Fruit fly (Drosophila melanogaster) whole organism, embryonic: ENCODE measurements around the gene ATP7.

Experiments
- Asciz ChIP-seq: fragments of 200-800 bp; sonication (Bioruptor generic); optimal IDR thresholded peaks from 2 replicates; lab custom pipeline; 2017; ENCODE audit warnings: missing biosample characterization, mild to moderate bottlenecking, missing genetic modification characterization, missing genetic modification reagents
- CG10543 ChIP-seq: fragments of 200-800 bp; sonication (Bioruptor generic); optimal IDR thresholded peaks from 3 replicates; lab custom pipeline; 2017; ENCODE audit warnings: missing biosample characterization, mild to moderate bottlenecking, missing genetic modification characterization, moderate library complexity
- CG10565 ChIP-seq: fragments of 200-800 bp; sonication (Bioruptor generic); optimal IDR thresholded peaks from 3 replicates; lab custom pipeline; 2016; ENCODE audit warnings: missing biosample characterization, mild to moderate bottlenecking, missing genetic modification characterization
- CG10654 ChIP-seq: fragments of 200-800 bp; sonication (Bioruptor generic); optimal IDR thresholded peaks from 2 replicates; lab custom pipeline; 2016; ENCODE audit warnings: missing biosample characterization, missing genetic modification characterization
- CG12104 ChIP-seq: fragments of 200-800 bp; sonication (Bioruptor generic); optimal IDR thresholded peaks from 3 replicates; lab custom pipeline; 2016; ENCODE audit warnings: missing biosample characterization, missing genetic modification characterization
- CG12744 ChIP-seq: fragments of 200-800 bp; sonication (Bioruptor generic); optimal IDR thresholded peaks from 2 replicates; lab custom pipeline; 2016; ENCODE audit warnings: missing biosample characterization, missing genetic modification characterization
- CG13123 ChIP-seq: fragments of 200-800 bp; sonication (Bioruptor generic); optimal IDR thresholded peaks from 2 replicates; lab custom pipeline; 2016; ENCODE audit warnings: missing biosample characterization, missing genetic modification characterization
- CG13424 ChIP-seq: fragments of 200-800 bp; sonication (Bioruptor generic); optimal IDR thresholded peaks from 2 replicates; lab custom pipeline; 2019; ENCODE audit warnings: missing biosample characterization, mild to moderate bottlenecking, missing genetic modification characterization, moderate library complexity
- CG13894 ChIP-seq: fragments of 200-800 bp; sonication (Bioruptor generic); optimal IDR thresholded peaks from 3 replicates; lab custom pipeline; 2018; ENCODE audit warnings: missing biosample characterization, mild to moderate bottlenecking, missing genetic modification characterization, moderate library complexity
- CG14860 ChIP-seq: fragments of 200-800 bp; sonication (Bioruptor generic); IDR thresholded peaks from 3 replicates; pipeline ENCODE4 v1.3.6; 2022; ENCODE audit warnings: missing biosample characterization, missing genetic modification characterization; ENCODE audit not compliant: partially characterized antibody
- CG1602 ChIP-seq: fragments of 200-800 bp; sonication (Bioruptor generic); optimal IDR thresholded peaks from 3 replicates; lab custom pipeline; 2016; ENCODE audit warnings: missing biosample characterization, missing genetic modification characterization
- CG16779 ChIP-seq: fragments of 200-800 bp; sonication (Bioruptor generic); IDR thresholded peaks from 2 replicates; pipeline ENCODE4 v1.3.6; 2022; ENCODE audit warnings: missing biosample characterization, missing genetic modification characterization
- CG18262 ChIP-seq: fragments of 200-800 bp; optimal IDR thresholded peaks from 3 replicates; lab custom pipeline; 2019; ENCODE audit warnings: missing biosample characterization, mild to moderate bottlenecking, missing genetic modification characterization, moderate library complexity
- CG2116 ChIP-seq: fragments of 200-800 bp; sonication (Bioruptor generic); optimal IDR thresholded peaks from 3 replicates; lab custom pipeline; 2018; ENCODE audit warnings: missing biosample characterization, mild to moderate bottlenecking, missing genetic modification characterization
- CG2712 ChIP-seq: fragments of 200-800 bp; optimal IDR thresholded peaks from 3 replicates; lab custom pipeline; 2019; ENCODE audit warnings: missing biosample characterization, mild to moderate bottlenecking, missing genetic modification characterization, moderate library complexity
- CG30020 ChIP-seq: fragments of 200-800 bp; optimal IDR thresholded peaks from 2 replicates; lab custom pipeline; 2019; ENCODE audit warnings: missing biosample characterization, mild to moderate bottlenecking, missing genetic modification characterization, moderate library complexity
- CG31441 ChIP-seq: fragments of 200-800 bp; sonication (Bioruptor generic); IDR thresholded peaks from 2 replicates; pipeline ENCODE4 v1.3.6; 2022; ENCODE audit warnings: missing biosample characterization, missing genetic modification characterization
- CG32767 ChIP-seq: fragments of 200-800 bp; sonication (Bioruptor generic); IDR thresholded peaks from 2 replicates; pipeline ENCODE4 v1.3.6; 2022; ENCODE audit warnings: missing biosample characterization, missing genetic modification characterization
- CG3847 ChIP-seq: fragments of 200-800 bp; sonication (Bioruptor generic); IDR thresholded peaks from 2 replicates; pipeline ENCODE4 v1.3.6; 2022; ENCODE audit warnings: missing biosample characterization, missing genetic modification characterization
- CG4424 ChIP-seq: fragments of 200-800 bp; sonication (Bioruptor generic); optimal IDR thresholded peaks from 3 replicates; lab custom pipeline; 2016; ENCODE audit warnings: missing biosample characterization, missing genetic modification characterization
- CG8089 ChIP-seq: fragments of 200-800 bp; sonication (Bioruptor generic); optimal IDR thresholded peaks from 3 replicates; lab custom pipeline; 2016; ENCODE audit warnings: missing biosample characterization, missing genetic modification characterization
- CG8944 ChIP-seq: fragments of 200-800 bp; sonication (Bioruptor generic); optimal IDR thresholded peaks from 3 replicates; lab custom pipeline; 2016; ENCODE audit warnings: missing biosample characterization, missing genetic modification characterization
- CHES-1-like ChIP-seq: fragments of 200-800 bp; sonication (Bioruptor generic); optimal IDR thresholded peaks from 2 replicates; lab custom pipeline; 2016; ENCODE audit warnings: missing biosample characterization, missing genetic modification characterization
- Dad ChIP-seq: fragments of 200-800 bp; sonication (Bioruptor generic); optimal IDR thresholded peaks from 3 replicates; lab custom pipeline; 2016; ENCODE audit warnings: missing biosample characterization, missing genetic modification characterization
- Fer2 ChIP-seq: fragments of 200-800 bp; sonication (Bioruptor generic); optimal IDR thresholded peaks from 2 replicates; lab custom pipeline; 2018; ENCODE audit warnings: missing biosample characterization, mild to moderate bottlenecking, missing genetic modification characterization, moderate library complexity
- HLH4C ChIP-seq: fragments of 200-800 bp; sonication (Bioruptor generic); IDR thresholded peaks from 3 replicates; pipeline ENCODE4 v1.3.6; 2022; ENCODE audit warnings: missing biosample characterization, missing genetic modification characterization; ENCODE audit not compliant: partially characterized antibody
- Hsf ChIP-seq: fragments of 200-800 bp; sonication (Bioruptor generic); optimal IDR thresholded peaks from 3 replicates; lab custom pipeline; 2016; ENCODE audit warnings: missing biosample characterization, missing genetic modification characterization
- Lim3 ChIP-seq: fragments of 200-800 bp; sonication (Bioruptor generic); IDR thresholded peaks from 2 replicates; pipeline ENCODE4 v1.3.6; 2022; ENCODE audit warnings: missing biosample characterization, missing genetic modification characterization
- Max ChIP-seq: fragments of 200-800 bp; sonication (Bioruptor generic); optimal IDR thresholded peaks from 2 replicates; lab custom pipeline; 2016; ENCODE audit warnings: missing biosample characterization, mild to moderate bottlenecking, missing genetic modification characterization
- Nf-YB ChIP-seq: fragments of 200-800 bp; sonication (Bioruptor generic); optimal IDR thresholded peaks from 3 replicates; lab custom pipeline; 2019; ENCODE audit warnings: missing biosample characterization, mild to moderate bottlenecking, missing genetic modification characterization, moderate library complexity
- Ptx1 ChIP-seq: fragments of 200-800 bp; sonication (Bioruptor generic); IDR thresholded peaks from 2 replicates; pipeline ENCODE4 v1.3.6; 2022; ENCODE audit warnings: missing biosample characterization, missing genetic modification characterization
- ab ChIP-seq: fragments of 200-800 bp; sonication (Bioruptor generic); optimal IDR thresholded peaks from 2 replicates; lab custom pipeline; 2016; ENCODE audit warnings: missing biosample characterization, missing genetic modification characterization
- ap ChIP-seq: fragments of 200-800 bp; sonication (Bioruptor generic); IDR thresholded peaks from 2 replicates; pipeline ENCODE4 v1.3.6; 2022; ENCODE audit warnings: missing biosample characterization, missing genetic modification characterization
- ara ChIP-seq: fragments of 200-800 bp; sonication (Bioruptor generic); IDR thresholded peaks from 2 replicates; pipeline ENCODE4 v1.3.6; 2022; ENCODE audit warnings: missing biosample characterization, missing genetic modification characterization
- ato ChIP-seq: fragments of 200-800 bp; sonication (Bioruptor generic); IDR thresholded peaks from 2 replicates; pipeline ENCODE4 v1.3.6; 2022; ENCODE audit warnings: missing biosample characterization, missing genetic modification characterization; ENCODE audit not compliant: partially characterized antibody
- btn ChIP-seq: fragments of 200-800 bp; sonication (Bioruptor generic); optimal IDR thresholded peaks from 2 replicates; lab custom pipeline; 2016; ENCODE audit warnings: missing biosample characterization, missing genetic modification characterization
- corto ChIP-seq: fragments of 200-800 bp; sonication (Bioruptor generic); optimal IDR thresholded peaks from 2 replicates; lab custom pipeline; 2016; ENCODE audit warnings: missing biosample characterization, mild to moderate bottlenecking, missing genetic modification characterization, moderate library complexity
- dm ChIP-seq: fragments of 200-800 bp; sonication (Bioruptor generic); optimal IDR thresholded peaks from 3 replicates; lab custom pipeline; 2016; ENCODE audit warnings: missing biosample characterization, missing genetic modification characterization
- ewg ChIP-seq: fragments of 200-800 bp; sonication (Bioruptor generic); optimal IDR thresholded peaks from 3 replicates; lab custom pipeline; 2017; ENCODE audit warnings: mild to moderate bottlenecking, missing biosample characterization, missing genetic modification reagents, missing genetic modification characterization
- fd64A ChIP-seq: fragments of 200-800 bp; sonication (Bioruptor generic); optimal IDR thresholded peaks from 3 replicates; lab custom pipeline; 2018; ENCODE audit warnings: missing biosample characterization, mild to moderate bottlenecking, missing genetic modification characterization
- kay ChIP-seq: fragments of 200-800 bp; sonication (Bioruptor generic); optimal IDR thresholded peaks from 2 replicates; lab custom pipeline; 2016; ENCODE audit warnings: missing biosample characterization, missing genetic modification characterization
- kni ChIP-seq: fragments of 200-800 bp; sonication (Bioruptor generic); optimal IDR thresholded peaks from 3 replicates; lab custom pipeline; 2017; ENCODE audit warnings: mild to moderate bottlenecking, missing biosample characterization, missing genetic modification reagents, missing genetic modification characterization
- lmd ChIP-seq: fragments of 200-800 bp; sonication (Bioruptor generic); IDR thresholded peaks from 2 replicates; pipeline ENCODE4 v1.3.6; 2022; ENCODE audit warnings: missing biosample characterization, missing genetic modification characterization
- nerfin-1 ChIP-seq: fragments of 200-800 bp; sonication (Bioruptor generic); optimal IDR thresholded peaks from 3 replicates; lab custom pipeline; 2019; ENCODE audit warnings: missing biosample characterization, mild to moderate bottlenecking, missing genetic modification characterization, moderate library complexity
- onecut ChIP-seq: fragments of 200-800 bp; sonication (Bioruptor generic); IDR thresholded peaks from 2 replicates; pipeline ENCODE4 v1.3.6; 2022; ENCODE audit warnings: missing biosample characterization, missing genetic modification characterization
- org-1 ChIP-seq: fragments of 200-800 bp; sonication (Bioruptor generic); optimal IDR thresholded peaks from 2 replicates; lab custom pipeline; 2017; ENCODE audit warnings: missing biosample characterization, missing genetic modification characterization
- rib ChIP-seq: fragments of 200-800 bp; sonication (Bioruptor generic); IDR thresholded peaks from 2 replicates; pipeline ENCODE4 v1.3.6; 2022; ENCODE audit warnings: missing biosample characterization, missing genetic modification characterization
- sd ChIP-seq: fragments of 200-800 bp; sonication (Bioruptor generic); optimal IDR thresholded peaks from 3 replicates; lab custom pipeline; 2018; ENCODE audit warnings: missing biosample characterization, mild to moderate bottlenecking, missing genetic modification characterization, moderate library complexity
- stc ChIP-seq: fragments of 200-800 bp; sonication (Bioruptor generic); IDR thresholded peaks from 2 replicates; pipeline ENCODE4 v1.3.6; 2022; ENCODE audit warnings: missing biosample characterization, missing genetic modification characterization
- tup ChIP-seq: fragments of 200-800 bp; sonication (Bioruptor generic); optimal IDR thresholded peaks from 2 replicates; lab custom pipeline; 2016; ENCODE audit warnings: missing biosample characterization, mild to moderate bottlenecking, missing genetic modification characterization, moderate library complexity
- unpg ChIP-seq: fragments of 200-800 bp; sonication (Bioruptor generic); optimal IDR thresholded peaks from 3 replicates; lab custom pipeline; 2018; ENCODE audit warnings: missing biosample characterization, mild to moderate bottlenecking, missing genetic modification characterization, moderate library complexity
- zfh1 ChIP-seq: fragments of 200-800 bp; sonication (Bioruptor generic); IDR thresholded peaks from 3 replicates; pipeline ENCODE4 v1.3.6; 2022; ENCODE audit warnings: missing biosample characterization, missing genetic modification characterization

ATP7 gene

dm6 chrX:11905144-11905543 lies 50.3 kb downstream of the ATP7 start, which contains the start of gene Upf1 (continued):
- TF ChIP-seq HLH4C (GFP tag; lab: Robert Waterston, UW) (peak; percentile 87), CG10543 (GFP tag; lab: Kevin White, UChicago) (no peak), corto (no peak), Ptx1 (no peak), CG16779 (GFP tag; lab: Robert Waterston, UW) (no peak), rib (GFP tag; lab: Robert Waterston, UW) (no peak), CG30020 (tag; lab: Kevin White, UChicago) (peak; percentile 49), CG8944 (GFP tag; lab: Kevin White, UChicago) (no peak), ato (GFP tag; lab: Robert Waterston, UW) (peak; percentile 77), stc (GFP tag; lab: Robert Waterston, UW) (no peak), Lim3 (GFP tag; lab: Robert Waterston, UW) (no peak), lmd (GFP tag; lab: Robert Waterston, UW) (no peak), CG14860 (GFP tag; lab: Robert Waterston, UW) (peak; percentile 90), zfh1 (GFP tag; lab: Robert Waterston, UW) (no peak), CG32767 (no peak), CG13123 (GFP tag; lab: Kevin White, UChicago) (no peak), CG3847 (GFP tag; lab: Robert Waterston, UW) (peak; percentile 41; the same call in 1 of the 2 replicates), ara (GFP tag; lab: Robert Waterston, UW) (no peak), ap (GFP tag; lab: Robert Waterston, UW) (no peak), Asciz (GFP tag; lab: Kevin White, UChicago) (no peak), Nf-YB (GFP tag; lab: Kevin White, UChicago) (no peak), onecut (GFP tag; lab: Robert Waterston, UW) (no peak), CG31441 (GFP tag; lab: Robert Waterston, UW) (no peak), CG10565 (no peak), ewg (no peak), fd64A (GFP tag; lab: Kevin White, UChicago) (no peak), CG10654 (GFP tag; lab: Kevin White, UChicago) (no peak), CG8089 (GFP tag; lab: Kevin White, UChicago) (no peak), tup (GFP tag; lab: Kevin White, UChicago) (no peak), CG2712 (tag; lab: Kevin White, UChicago) (no peak), Fer2 (tag; lab: Kevin White, UChicago) (no peak), Dad (GFP tag; lab: Kevin White, UChicago) (no peak), kni (GFP tag; lab: Kevin White, UChicago) (no peak), CG4424 (peak; percentile 4), Max (GFP tag; lab: Kevin White, UChicago) (no peak), CG13424 (tag; lab: Kevin White, UChicago) (no peak), CG2116 (GFP tag; lab: Kevin White, UChicago) (peak; percentile 36), CG1602 (GFP tag; lab: Kevin White, UChicago) (no peak), CHES-1-like (GFP tag; lab: Kevin White, UChicago) (peak; percentile 18), CG12104 (GFP tag; lab: Kevin White, UChicago) (no peak), unpg (GFP tag; lab: Kevin White, UChicago) (no peak), Hsf (peak; percentile 2), kay (GFP tag; lab: Kevin White, UChicago) (no peak), CG12744 (GFP tag; lab: Kevin White, UChicago) (no peak), btn (GFP tag; lab: Kevin White, UChicago) (no peak), ab (GFP tag; lab: Kevin White, UChicago) (no peak), CG13894 (tag; lab: Kevin White, UChicago) (no peak), org-1 (GFP tag; lab: Kevin White, UChicago) (no peak), nerfin-1 (tag; lab: Kevin White, UChicago) (no peak), CG18262 (tag; lab: Kevin White, UChicago) (no peak), dm (GFP tag; lab: Kevin White, UChicago) (peak; percentile 15), sd (tag; lab: Kevin White, UChicago) (no peak)
